Fruit fly (Drosophila melanogaster) whole organism, adult: ENCODE results near the gene Sur.

ENCODE experiments used
- CG11617 ChIP-seq: fragments of 200-800 bp; sonication (Bioruptor generic); optimal IDR thresholded peaks from 2 replicates; lab custom pipeline; 2017; ENCODE audit warnings: mild to moderate bottlenecking, missing biosample characterization, missing genetic modification reagents, missing genetic modification characterization
- CG12768 ChIP-seq: fragments of 200-800 bp; sonication (Bioruptor generic); optimal IDR thresholded peaks from 2 replicates; lab custom pipeline; 2017; ENCODE audit warnings: missing biosample characterization, missing genetic modification characterization, mild to moderate bottlenecking, moderate library complexity, missing genetic modification reagents
- CG14711 ChIP-seq: fragments of 200-800 bp; sonication (Bioruptor generic); optimal IDR thresholded peaks from 2 replicates; lab custom pipeline; 2018; ENCODE audit warnings: missing biosample characterization, mild to moderate bottlenecking, missing genetic modification characterization, moderate library complexity
- CG1620 ChIP-seq: fragments of 200-800 bp; sonication (Bioruptor generic); optimal IDR thresholded peaks from 2 replicates; lab custom pipeline; 2016; ENCODE audit warnings: missing biosample characterization, missing genetic modification characterization
- CG33017 ChIP-seq: fragments of 200-800 bp; sonication (Bioruptor generic); optimal IDR thresholded peaks from 2 replicates; lab custom pipeline; 2018; ENCODE audit warnings: missing biosample characterization, mild to moderate bottlenecking, missing genetic modification characterization, moderate library complexity
- CG5204 ChIP-seq: fragments of 200-800 bp; sonication (Bioruptor generic); optimal IDR thresholded peaks from 2 replicates; lab custom pipeline; 2016; ENCODE audit warnings: missing biosample characterization, missing genetic modification characterization
- CG7045 ChIP-seq: fragments of 200-800 bp; sonication (Bioruptor generic); optimal IDR thresholded peaks from 2 replicates; lab custom pipeline; 2017; ENCODE audit warnings: missing biosample characterization, mild to moderate bottlenecking, missing genetic modification characterization
- CG7101 ChIP-seq: fragments of 200-800 bp; sonication (Bioruptor generic); optimal IDR thresholded peaks from 2 replicates; lab custom pipeline; 2018; ENCODE audit warnings: missing biosample characterization, mild to moderate bottlenecking, missing genetic modification characterization, moderate library complexity
- Clk ChIP-seq: fragments of 200-800 bp; sonication (Bioruptor generic); optimal IDR thresholded peaks from 2 replicates; lab custom pipeline; 2017; ENCODE audit warnings: missing biosample characterization, missing genetic modification characterization
- Crg-1 ChIP-seq: fragments of 200-800 bp; sonication (Bioruptor generic); optimal IDR thresholded peaks from 2 replicates; lab custom pipeline; 2016; ENCODE audit warnings: missing biosample characterization, missing genetic modification characterization
- Hr96 ChIP-seq: fragments of 200-800 bp; sonication (Bioruptor generic); optimal IDR thresholded peaks from 2 replicates; lab custom pipeline; 2016; ENCODE audit warnings: missing biosample characterization, missing genetic modification characterization
- Mnt ChIP-seq: fragments of 200-800 bp; sonication (Bioruptor generic); optimal IDR thresholded peaks from 2 replicates; lab custom pipeline; 2016; ENCODE audit warnings: missing biosample characterization, mild to moderate bottlenecking, missing genetic modification characterization
- bab1 ChIP-seq: fragments of 200-800 bp; sonication (Bioruptor generic); optimal IDR thresholded peaks from 3 replicates; lab custom pipeline; 2019; ENCODE audit warnings: missing biosample characterization, mild to moderate bottlenecking, missing genetic modification characterization, moderate library complexity
- cic ChIP-seq: fragments of 200-800 bp; sonication (Bioruptor generic); optimal IDR thresholded peaks from 2 replicates; lab custom pipeline; 2017; ENCODE audit warnings: missing biosample characterization, mild to moderate bottlenecking, missing genetic modification characterization, moderate library complexity
- cnc ChIP-seq, 2 experiments: fragments of >200 bp; optimal IDR thresholded peaks; 2 replicates each; lab custom pipeline; 2017
- kay ChIP-seq: fragments of 200-800 bp; sonication (Bioruptor generic); peaks from one replicate; lab custom pipeline; 2016; ENCODE audit warnings: missing biosample characterization, missing genetic modification characterization, borderline replicate concordance
- ovo ChIP-seq: fragments of 200-800 bp; sonication (Bioruptor generic); optimal IDR thresholded peaks from 2 replicates; lab custom pipeline; 2016; ENCODE audit warnings: missing biosample characterization, missing genetic modification characterization
- pad ChIP-seq: fragments of 200-800 bp; sonication (Bioruptor generic); optimal IDR thresholded peaks from 3 replicates; lab custom pipeline; 2017; ENCODE audit warnings: missing biosample characterization, missing genetic modification characterization, mild to moderate bottlenecking, moderate library complexity, missing genetic modification reagents
- tj ChIP-seq: fragments of 200-800 bp; sonication (Bioruptor generic); optimal IDR thresholded peaks from 3 replicates; lab custom pipeline; 2017; ENCODE audit warnings: missing biosample characterization, mild to moderate bottlenecking, missing genetic modification characterization, moderate library complexity
- toe ChIP-seq: fragments of 200-800 bp; sonication (Bioruptor generic); optimal IDR thresholded peaks from 2 replicates; lab custom pipeline; 2016; ENCODE audit warnings: missing biosample characterization, missing genetic modification characterization

Sur gene

dm6 chr2L:10191396-10191795, 7.5 kb downstream of the Sur start, which contains the start of gene Fum4:
TSS of gene Fum4 (minus strand) at chr2L:10191496.
- TF ChIP-seq cnc (optimal IDR thresholded peaks at IDR 0.05; lab: Kevin White, UChicago) (no peak), tj (GFP tag; lab: Kevin White, UChicago) (no peak), toe (no peak), bab1 (GFP tag; lab: Kevin White, UChicago) (no peak), Clk (GFP tag; lab: Kevin White, UChicago) (no peak), kay (GFP tag; lab: Kevin White, UChicago) (no peak), CG5204 (GFP tag; lab: Kevin White, UChicago) (no peak), pad (no peak), cic (no peak), Crg-1 (GFP tag; lab: Kevin White, UChicago) (no peak), CG7101 (no peak)

- no peak for TF ChIP-seq pad
- no peak for TF ChIP-seq Crg-1 (GFP tag; lab: Kevin White, UChicago)
- no peak for TF ChIP-seq CG1620
- TF ChIP-seq Clk (GFP tag; lab: Kevin White, UChicago): no peak
- TF ChIP-seq CG7101: no peak
Measured at dm6 chr2L:10180182-10180779, 18.6 kb downstream of the Sur start, which contains the start of gene CG44153. TSS of gene CG44153 (minus strand) at chr2L:10180256.

dm6 chr2L:10172402-10172801, 26.5 kb downstream of the Sur start, which contains the start of gene CG13137:
TSS of gene CG13137 (plus strand) at chr2L:10172702.
- TF ChIP-seq cic (no peak), ovo (GFP tag; lab: Kevin White, UChicago) (no peak), CG7101 (no peak), CG14711 (tag; lab: Kevin White, UChicago) (no peak), CG12768 (GFP tag; lab: Kevin White, UChicago) (no peak), Crg-1 (GFP tag; lab: Kevin White, UChicago) (no peak), CG11617 (no peak), bab1 (GFP tag; lab: Kevin White, UChicago) (no peak), kay (GFP tag; lab: Kevin White, UChicago) (no peak), CG5204 (GFP tag; lab: Kevin White, UChicago) (no peak), CG7045 (GFP tag; lab: Kevin White, UChicago) (no peak), Mnt (no peak)

- TF ChIP-seq Mnt (no peak), CG7101 (no peak), CG11617 (no peak), Crg-1 (GFP tag; lab: Kevin White, UChicago) (no peak), Clk (GFP tag; lab: Kevin White, UChicago) (no peak)
Measured at dm6 chr2L:10154395-10154794, 44.5 kb downstream of the Sur start.

- no peak for TF ChIP-seq CG7101
- no peak for TF ChIP-seq CG12768 (GFP tag; lab: Kevin White, UChicago)
- TF ChIP-seq CG14711 (tag; lab: Kevin White, UChicago): no peak
- TF ChIP-seq CG33017: no peak
- TF ChIP-seq ovo (GFP tag; lab: Kevin White, UChicago): no peak
- no peak for TF ChIP-seq cnc (optimal IDR thresholded peaks at IDR 0.05; lab: Kevin White, UChicago)
- TF ChIP-seq bab1 (GFP tag; lab: Kevin White, UChicago): no peak
- no peak for TF ChIP-seq toe
- TF ChIP-seq pad: no peak
- TF ChIP-seq kay (GFP tag; lab: Kevin White, UChicago): no peak
- TF ChIP-seq Crg-1 (GFP tag; lab: Kevin White, UChicago): no peak
- TF ChIP-seq cic: no peak
- TF ChIP-seq Clk (GFP tag; lab: Kevin White, UChicago): no peak
- no peak for TF ChIP-seq CG5204 (GFP tag; lab: Kevin White, UChicago)
- TF ChIP-seq tj (GFP tag; lab: Kevin White, UChicago): no peak
- TF ChIP-seq CG7045 (GFP tag; lab: Kevin White, UChicago): no peak
- no peak for TF ChIP-seq Hr96 (GFP tag; lab: Kevin White, UChicago)
- TF ChIP-seq CG11617: no peak
Measured at dm6 chr2L:10146723-10147475, 52.0 kb downstream of the Sur start.

- no peak for TF ChIP-seq cnc (optimal IDR thresholded peaks at IDR 0.05; lab: Kevin White, UChicago)
- TF ChIP-seq pad: no peak
Measured at dm6 chr2L:10145571-10145970, 53.3 kb downstream of the Sur start.

- TF ChIP-seq kay (GFP tag; lab: Kevin White, UChicago) (no peak), CG12768 (GFP tag; lab: Kevin White, UChicago) (peak; percentile 7), Mnt (peak; percentile 54), ovo (GFP tag; lab: Kevin White, UChicago) (no peak), Clk (GFP tag; lab: Kevin White, UChicago) (no peak), cic (peak; percentile 59), CG1620 (no peak), Hr96 (GFP tag; lab: Kevin White, UChicago) (peak; percentile 14), Crg-1 (GFP tag; lab: Kevin White, UChicago) (no peak), toe (no peak), CG33017 (no peak), bab1 (GFP tag; lab: Kevin White, UChicago) (no peak), CG14711 (tag; lab: Kevin White, UChicago) (no peak), CG11617 (no peak), CG7045 (GFP tag; lab: Kevin White, UChicago) (no peak), tj (GFP tag; lab: Kevin White, UChicago) (no peak), pad (no peak), CG5204 (GFP tag; lab: Kevin White, UChicago) (no peak), cnc (optimal IDR thresholded peaks at IDR 0.05; lab: Kevin White, UChicago) (no peak), CG7101 (peak; percentile 7)
Measured at dm6 chr2L:10144236-10144953, 54.5 kb downstream of the Sur start, which contains the start of gene CG4839. TSS of gene CG4839 (plus strand) at chr2L:10144776.
